Worm (Caenorhabditis elegans): ENCODE measurements around the gene C09G12.17.

The C09G12.17 gene

ce11 chrIV:3467751-3468150, 28.5 kb downstream of the C09G12.17 start:
- no peak for TF ChIP-seq unc-62 (GFP tag; optimal IDR thresholded peaks at IDR 0.05)

- no peak for TF ChIP-seq unc-62 (GFP tag; optimal IDR thresholded peaks at IDR 0.05)
These were observed 29.1 kb downstream of the C09G12.17 start, which contains the start of gene F58E2.3 for ce11 chrIV:3467128-3467527. TSS of gene F58E2.3 (plus strand) at chrIV:3467428.

- TF ChIP-seq unc-62 (GFP tag; optimal IDR thresholded peaks at IDR 0.05) = no peak
These were observed 33.0 kb downstream of the C09G12.17 start, which contains the start of gene F58E2.4 for ce11 chrIV:3463254-3463653. TSS of gene F58E2.4 (plus strand) at chrIV:3463387.

ce11 chrIV:3453346-3453745, 42.9 kb downstream of the C09G12.17 start, which contains the start of gene srz-23:
TSS of gene srz-23 (plus strand) at chrIV:3453608.
- no peak for TF ChIP-seq unc-62 (GFP tag; optimal IDR thresholded peaks at IDR 0.05)

- no peak for TF ChIP-seq unc-62 (GFP tag; optimal IDR thresholded peaks at IDR 0.05)
These were observed 43.7 kb downstream of the C09G12.17 start for ce11 chrIV:3452516-3452915.

- no peak for TF ChIP-seq unc-62 (GFP tag; optimal IDR thresholded peaks at IDR 0.05)
These were observed 48.9 kb downstream of the C09G12.17 start for ce11 chrIV:3447350-3447749.

All from whole organism, dauer.